Worm (Caenorhabditis elegans) whole organism, L2 larva: ENCODE measurements around the gene daz-1.

Experiments used
- C34F6.9 ChIP-seq: fragments of 150-350 bp; optimal IDR thresholded peaks from 2 replicates; lab custom pipeline; 2014; ENCODE audit warnings: missing biosample characterization, missing genetic modification characterization
- Y55F3AM.14 ChIP-seq: fragments of 200-800 bp; sonication (Bioruptor generic); optimal IDR thresholded peaks from 2 replicates; lab custom pipeline; 2018; ENCODE audit warnings: mild to moderate bottlenecking, missing genetic modification characterization, missing compliant biosample characterization
- ZK546.5 ChIP-seq: sonication (generic microtip); optimal IDR thresholded peaks from 2 replicates; lab custom pipeline; 2017; ENCODE audit warnings: missing biosample characterization, missing genetic modification characterization
- alr-1 ChIP-seq: fragments of 150-350 bp; optimal IDR thresholded peaks from 2 replicates; lab custom pipeline; 2014; ENCODE audit warnings: missing biosample characterization, missing genetic modification characterization
- aly-2 ChIP-seq: fragments of 150-350 bp; optimal IDR thresholded peaks from 2 replicates; lab custom pipeline; 2014; ENCODE audit warnings: missing biosample characterization, missing genetic modification characterization
- ama-1 ChIP-seq: fragments of 150-350 bp; optimal IDR thresholded peaks from 2 replicates; lab custom pipeline; 2018; ENCODE audit warnings: inconsistent platforms
- blmp-1 ChIP-seq: sonication (generic microtip); optimal IDR thresholded peaks from 2 replicates; lab custom pipeline; 2017; ENCODE audit warnings: missing genetic modification characterization, mild to moderate bottlenecking, missing compliant biosample characterization, antibody characterized with exemption, moderate library complexity; ENCODE audit not compliant: insufficient read depth
- ceh-16 ChIP-seq: fragments of 150-350 bp; optimal IDR thresholded peaks from 2 replicates; lab custom pipeline; 2014; ENCODE audit warnings: missing biosample characterization, missing genetic modification characterization
- ceh-82 ChIP-seq: fragments of 150-350 bp; optimal IDR thresholded peaks from 2 replicates; lab custom pipeline; 2014; ENCODE audit warnings: missing biosample characterization, missing genetic modification characterization
- crh-2 ChIP-seq: sonication (generic microtip); optimal IDR thresholded peaks from 2 replicates; lab custom pipeline; 2017; ENCODE audit warnings: missing biosample characterization, missing genetic modification characterization
- egl-27 ChIP-seq: sonication (generic microtip); optimal IDR thresholded peaks from 3 replicates; lab custom pipeline; 2017; ENCODE audit warnings: missing biosample characterization, missing genetic modification reagents, missing genetic modification characterization
- elt-3 ChIP-seq: sonication (generic microtip); optimal IDR thresholded peaks from 2 replicates; lab custom pipeline; 2017; ENCODE audit warnings: missing biosample characterization, missing genetic modification characterization
- fos-1 ChIP-seq: fragments of 150-350 bp; optimal IDR thresholded peaks from 2 replicates; lab custom pipeline; 2014; ENCODE audit warnings: missing biosample characterization, missing genetic modification characterization
- gmeb-1 ChIP-seq: fragments of 150-350 bp; optimal IDR thresholded peaks from 2 replicates; lab custom pipeline; 2014; ENCODE audit warnings: missing biosample characterization, missing genetic modification characterization
- lin-11 ChIP-seq: fragments of 150-350 bp; sonication (generic microtip); optimal IDR thresholded peaks from 2 replicates; lab custom pipeline; 2014; ENCODE audit warnings: missing biosample characterization, missing genetic modification characterization, inconsistent platforms, mixed read lengths
- lin-13 ChIP-seq: fragments of 150-350 bp; optimal IDR thresholded peaks from 2 replicates; lab custom pipeline; 2014; ENCODE audit warnings: missing biosample characterization, missing genetic modification reagents, missing genetic modification characterization
- lin-39 ChIP-seq: fragments of 150-350 bp; optimal IDR thresholded peaks from 2 replicates; lab custom pipeline; 2014; ENCODE audit warnings: missing biosample characterization, missing genetic modification reagents, missing genetic modification characterization
- lsy-2 ChIP-seq, 2 experiments: fragments of 150-350 bp in 1 of 2; sonication (generic microtip) in 1 of 2; optimal IDR thresholded peaks; 2 replicates each; lab custom pipeline; 2014 to 2017; ENCODE audit warnings: missing biosample characterization in 2 of 2, missing genetic modification characterization in 2 of 2
- mab-5 ChIP-seq: fragments of 150-350 bp; optimal IDR thresholded peaks from 2 replicates; lab custom pipeline; 2014; ENCODE audit warnings: missing biosample characterization, missing genetic modification characterization
- mbf-1 ChIP-seq: sonication (generic microtip); optimal IDR thresholded peaks from 2 replicates; lab custom pipeline; 2017; ENCODE audit warnings: missing biosample characterization, missing genetic modification characterization
- mdl-1 ChIP-seq, 2 experiments: fragments of 150-350 bp in 1 of 2; sonication (generic microtip) in 1 of 2; optimal IDR thresholded peaks; 2 replicates each; lab custom pipeline; 2017; ENCODE audit warnings: missing biosample characterization in 2 of 2, missing genetic modification characterization in 2 of 2
- nhr-10 ChIP-seq: sonication (generic microtip); optimal IDR thresholded peaks from 2 replicates; lab custom pipeline; 2017; ENCODE audit warnings: missing biosample characterization, missing genetic modification characterization
- nhr-12 ChIP-seq: fragments of 150-350 bp; optimal IDR thresholded peaks from 2 replicates; lab custom pipeline; 2014; ENCODE audit warnings: missing biosample characterization, missing genetic modification characterization
- nhr-237 ChIP-seq: fragments of 150-350 bp; optimal IDR thresholded peaks from 2 replicates; lab custom pipeline; 2014; ENCODE audit warnings: missing biosample characterization, missing genetic modification characterization
- nhr-25 ChIP-seq: fragments of 150-350 bp; sonication (generic microtip); optimal IDR thresholded peaks from 3 replicates; lab custom pipeline; 2014; ENCODE audit warnings: missing biosample characterization, missing genetic modification characterization
- skn-1 ChIP-seq: sonication (generic microtip); optimal IDR thresholded peaks from 2 replicates; lab custom pipeline; 2017; ENCODE audit warnings: missing biosample characterization, missing genetic modification characterization
- sma-3 ChIP-seq: sonication (generic microtip); optimal IDR thresholded peaks from 2 replicates; lab custom pipeline; 2016; ENCODE audit warnings: missing genetic modification reagents, missing genetic modification characterization, missing compliant biosample characterization
- sma-9 ChIP-seq, 2 experiments: fragments of 150-350 bp in 1 of 2; sonication (generic microtip) in 1 of 2; optimal IDR thresholded peaks; 2 replicates each; lab custom pipeline; 2014 to 2016; ENCODE audit warnings: missing genetic modification characterization in 2 of 2, mild to moderate bottlenecking in 1 of 2, missing biosample characterization in 1 of 2, missing compliant biosample characterization in 1 of 2, missing genetic modification reagents in 1 of 2, moderate library complexity in 1 of 2
- snpc-4 ChIP-seq: fragments of 150-350 bp; optimal IDR thresholded peaks from 2 replicates; lab custom pipeline; 2014; ENCODE audit warnings: missing biosample characterization, missing genetic modification characterization
- unc-55 ChIP-seq: fragments of 150-350 bp; sonication (generic microtip); optimal IDR thresholded peaks from 3 replicates; lab custom pipeline; 2014; ENCODE audit warnings: missing biosample characterization, missing genetic modification reagents, missing genetic modification characterization
- unc-62 ChIP-seq: fragments of 150-350 bp; optimal IDR thresholded peaks from 2 replicates; lab custom pipeline; 2014; ENCODE audit warnings: missing biosample characterization, missing genetic modification reagents, missing genetic modification characterization
- zag-1 ChIP-seq: fragments of 150-350 bp; optimal IDR thresholded peaks from 2 replicates; lab custom pipeline; 2014; ENCODE audit warnings: missing biosample characterization, missing genetic modification characterization
- ztf-1 ChIP-seq: fragments of 200-800 bp; sonication (Bioruptor generic); conservative IDR thresholded peaks from 2 replicates; pipeline ENCODE4 v1.3.6; 2022; ENCODE audit warnings: missing genetic modification characterization, missing compliant biosample characterization
- ztf-11 ChIP-seq: sonication (generic microtip); optimal IDR thresholded peaks from 2 replicates; lab custom pipeline; 2017; ENCODE audit warnings: missing biosample characterization, missing genetic modification characterization
- ztf-4 ChIP-seq: fragments of 150-350 bp; optimal IDR thresholded peaks from 2 replicates; lab custom pipeline; 2014; ENCODE audit warnings: missing biosample characterization, missing genetic modification characterization

daz-1 gene

ce11 chrII:5414040-5414439 is 42.1 kb upstream of the daz-1 start, which contains the start of the genes EEED8.14 and EEED8.3:
TSS of gene EEED8.14 (minus strand) at chrII:5414052.
TSS of gene EEED8.3 (plus strand) at chrII:5414276.
- TF ChIP-seq ZK546.5 (no peak), unc-62 (GFP tag; lab: Kevin White, UChicago) (no peak), ztf-1 (GFP tag; lab: Robert Waterston, UW) (no peak), C34F6.9 (no peak), zag-1 (tag; lab: Kevin White, UChicago) (no peak)

DNA sequence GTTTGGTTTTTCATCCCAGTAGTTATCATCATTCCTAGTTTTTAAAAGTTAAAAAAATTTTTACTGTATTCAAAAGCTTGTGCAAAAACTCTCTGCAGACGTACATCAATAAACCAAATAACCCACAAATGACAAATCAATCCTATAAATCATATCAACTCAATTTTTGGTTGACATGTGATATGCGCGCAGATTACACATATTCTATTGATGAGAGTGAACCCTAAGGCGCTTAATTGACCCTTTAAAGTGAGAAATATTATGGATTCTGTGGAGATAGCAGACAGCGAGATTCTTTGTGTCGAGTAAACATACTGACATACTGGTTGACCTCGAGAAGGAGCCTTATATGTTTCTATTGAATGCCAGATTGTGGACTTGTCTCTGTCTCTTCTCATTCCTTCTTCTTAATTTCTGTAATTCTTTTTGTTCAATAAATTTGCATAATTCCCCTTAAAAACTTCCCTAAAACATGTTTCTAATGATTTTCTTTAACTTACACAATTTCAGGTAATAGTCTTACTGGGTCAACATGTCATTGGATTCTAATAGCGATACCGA is 39.8 kb upstream of the daz-1 start, which contains the start of gene EEED8.2:
Gene EEED8.2, plus strand, starts transcription at position 511 of the 561 bp plus-strand sequence.
- no peak for TF ChIP-seq unc-62 (GFP tag; lab: Kevin White, UChicago)
- TF ChIP-seq ztf-4 = no peak
- TF ChIP-seq ztf-1 (GFP tag; lab: Robert Waterston, UW) = no peak
- TF ChIP-seq nhr-237 = no peak
- no peak for TF ChIP-seq mbf-1 (tag; lab: Kevin White, UChicago)
- TF ChIP-seq mdl-1 (tag; optimal IDR thresholded peaks at IDR 0.05; lab: Kevin White, UChicago) = no peak
- no peak for TF ChIP-seq lin-11 (tag; lab: Kevin White, UChicago)
- TF ChIP-seq ceh-82 = no peak
- TF ChIP-seq fos-1 = no peak
- no peak for TF ChIP-seq ama-1
- no peak for TF ChIP-seq ZK546.5
- TF ChIP-seq sma-3 (GFP tag; lab: Kevin White, UChicago) = no peak
- no peak for TF ChIP-seq nhr-10 (tag; lab: Kevin White, UChicago)
- TF ChIP-seq mab-5 (tag; lab: Kevin White, UChicago) = no peak
- no peak for TF ChIP-seq lsy-2 (tag; optimal IDR thresholded peaks at IDR 0.05; lab: Kevin White, UChicago)

DNA sequence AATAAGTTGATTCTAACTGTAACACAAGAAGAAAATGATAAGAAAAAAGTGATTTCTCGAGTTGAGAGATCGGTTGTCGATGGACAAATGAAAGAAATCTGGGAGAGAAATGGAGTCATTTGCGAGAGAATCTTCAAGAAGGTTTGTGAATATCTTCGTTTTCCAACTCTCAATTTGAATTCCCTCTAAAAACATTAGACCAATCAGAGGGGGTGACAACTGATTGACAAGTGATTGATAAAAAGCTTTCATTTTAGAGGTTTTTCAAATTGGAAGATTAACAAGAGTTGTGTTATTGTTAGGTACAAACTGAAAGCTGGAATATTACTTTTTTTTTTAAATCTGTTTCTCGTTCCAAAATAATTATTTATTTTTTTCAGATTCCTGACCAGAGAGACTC is 38.2 kb upstream of the daz-1 start:
- TF ChIP-seq Y55F3AM.14 (GFP tag; lab: Kevin White, UChicago) (no peak), nhr-237 (no peak), snpc-4 (tag; lab: Kevin White, UChicago) (no peak), unc-55 (GFP tag; lab: Kevin White, UChicago) (no peak), elt-3 (tag; lab: Kevin White, UChicago) (no peak), blmp-1 (tag; lab: Kevin White, UChicago) (no peak), nhr-25 (tag; lab: Kevin White, UChicago) (no peak), alr-1 (tag; lab: Kevin White, UChicago) (no peak), ZK546.5 (no peak), gmeb-1 (tag; lab: Kevin White, UChicago) (no peak), lin-39 (tag; lab: Kevin White, UChicago) (no peak), mdl-1 (tag; optimal IDR thresholded peaks at IDR 0.05; lab: Kevin White, UChicago) (no peak), C34F6.9 (no peak), aly-2 (tag; lab: Kevin White, UChicago) (no peak), lin-11 (tag; lab: Kevin White, UChicago) (no peak), sma-9 (GFP tag; optimal IDR thresholded peaks at IDR 0.05; lab: Kevin White, UChicago) (no peak), sma-9 (tag; optimal IDR thresholded peaks at IDR 0.05; lab: Kevin White, UChicago) (no peak), skn-1 (tag; lab: Kevin White, UChicago) (no peak), unc-62 (GFP tag; lab: Kevin White, UChicago) (no peak), egl-27 (tag; lab: Kevin White, UChicago) (no peak), zag-1 (tag; lab: Kevin White, UChicago) (no peak)

DNA sequence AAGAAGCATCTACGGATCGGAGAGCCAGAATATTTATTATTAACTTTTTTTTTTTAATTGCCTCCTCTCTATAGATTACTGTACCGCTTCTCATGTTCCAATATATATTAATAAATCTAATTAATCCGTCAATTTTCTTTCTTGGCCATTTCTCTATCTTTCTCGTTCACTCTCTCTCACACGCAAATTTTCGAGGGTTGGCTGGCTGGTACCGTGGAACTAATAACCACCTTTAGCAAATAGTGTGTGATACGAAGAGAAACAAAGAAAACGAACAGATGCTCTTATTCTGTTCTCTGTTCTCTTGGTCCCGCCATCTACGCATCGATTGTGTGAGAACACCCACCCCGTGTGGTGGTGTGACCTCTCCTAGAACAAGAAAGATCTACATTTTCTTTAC is 37.8 kb upstream of the daz-1 start:
- TF ChIP-seq nhr-12 (tag; lab: Kevin White, UChicago) = no peak
- TF ChIP-seq lin-13 (GFP tag; lab: Kevin White, UChicago) = no peak
- no peak for TF ChIP-seq crh-2 (tag; lab: Kevin White, UChicago)
- TF ChIP-seq ceh-16 (tag; lab: Kevin White, UChicago) = no peak
- TF ChIP-seq snpc-4 (tag; lab: Kevin White, UChicago) = no peak
- TF ChIP-seq skn-1 (tag; lab: Kevin White, UChicago) = no peak
- TF ChIP-seq ztf-11 (tag; lab: Kevin White, UChicago) = no peak
- TF ChIP-seq fos-1 = no peak
- TF ChIP-seq ZK546.5 = no peak
- no peak for TF ChIP-seq nhr-10 (tag; lab: Kevin White, UChicago)
